Fruit fly (Drosophila melanogaster) whole organism, prepupa: ENCODE data around the gene CG42821.

Experiments used
- CG11762 ChIP-seq: fragments of 200-800 bp; sonication (Bioruptor generic); optimal IDR thresholded peaks from 3 replicates; lab custom pipeline; 2016; ENCODE audit warnings: missing biosample characterization, missing genetic modification characterization; ENCODE audit not compliant: insufficient read depth
- CG34406 ChIP-seq: fragments of 200-800 bp; sonication (Bioruptor generic); optimal IDR thresholded peaks from 3 replicates; lab custom pipeline; 2016; ENCODE audit warnings: missing biosample characterization, missing genetic modification characterization
- CG8632 ChIP-seq: fragments of 200-800 bp; sonication (Bioruptor generic); optimal IDR thresholded peaks from 3 replicates; lab custom pipeline; 2016; ENCODE audit warnings: missing biosample characterization, missing genetic modification characterization
- CG9139 ChIP-seq: fragments of 200-800 bp; sonication (Bioruptor generic); optimal IDR thresholded peaks from 3 replicates; lab custom pipeline; 2017; ENCODE audit warnings: missing biosample characterization, mild to moderate bottlenecking, missing genetic modification characterization
- Eip78C ChIP-seq: fragments of 200-800 bp; sonication (Bioruptor generic); peaks from one replicate; lab custom pipeline; 2016; ENCODE audit warnings: missing biosample characterization, missing genetic modification characterization
- Gug ChIP-seq: fragments of 200-800 bp; sonication (Bioruptor generic); IDR thresholded peaks from 2 replicates; pipeline ENCODE4 v1.3.6; 2022; ENCODE audit warnings: missing biosample characterization, missing genetic modification characterization
- Hr4 ChIP-seq: fragments of 200-800 bp; sonication (Bioruptor generic); optimal IDR thresholded peaks from 3 replicates; lab custom pipeline; 2016; ENCODE audit warnings: missing biosample characterization, missing genetic modification characterization
- Met ChIP-seq: fragments of 200-800 bp; sonication (Bioruptor generic); optimal IDR thresholded peaks from 3 replicates; lab custom pipeline; 2016; ENCODE audit warnings: missing biosample characterization, missing genetic modification characterization
- OdsH ChIP-seq: fragments of 200-800 bp; sonication (Bioruptor generic); optimal IDR thresholded peaks from 3 replicates; lab custom pipeline; 2016; ENCODE audit warnings: missing biosample characterization, missing genetic modification characterization
- dsx ChIP-seq: fragments of 200-800 bp; optimal IDR thresholded peaks from 3 replicates; lab custom pipeline; 2019; ENCODE audit warnings: missing biosample characterization, mild to moderate bottlenecking, missing genetic modification characterization, moderate library complexity; ENCODE audit not compliant: poor library complexity, severe bottlenecking
- net ChIP-seq: fragments of 200-800 bp; sonication (Bioruptor generic); optimal IDR thresholded peaks from 3 replicates; lab custom pipeline; 2016; ENCODE audit warnings: missing biosample characterization, missing genetic modification characterization
- salr ChIP-seq, 2 experiments: fragments of 200-800 bp; sonication (Bioruptor generic); optimal IDR thresholded peaks; 3 replicates each; lab custom pipeline; 2016 to 2018; ENCODE audit warnings: missing biosample characterization in 2 of 2, missing genetic modification characterization in 2 of 2, mild to moderate bottlenecking in 1 of 2
- ss ChIP-seq, 2 experiments: fragments of 200-800 bp; sonication (Bioruptor generic); optimal IDR thresholded peaks; 2 replicates in 1 of 2; 3 replicates in 1 of 2; lab custom pipeline; 2017 to 2018; ENCODE audit warnings: mild to moderate bottlenecking in 2 of 2, missing biosample characterization in 2 of 2, missing genetic modification characterization in 2 of 2, moderate library complexity in 1 of 2
- svp ChIP-seq: fragments of 200-800 bp; sonication (Bioruptor generic); peaks from one replicate; lab custom pipeline; 2016; ENCODE audit warnings: missing biosample characterization, missing genetic modification characterization

DNA sequence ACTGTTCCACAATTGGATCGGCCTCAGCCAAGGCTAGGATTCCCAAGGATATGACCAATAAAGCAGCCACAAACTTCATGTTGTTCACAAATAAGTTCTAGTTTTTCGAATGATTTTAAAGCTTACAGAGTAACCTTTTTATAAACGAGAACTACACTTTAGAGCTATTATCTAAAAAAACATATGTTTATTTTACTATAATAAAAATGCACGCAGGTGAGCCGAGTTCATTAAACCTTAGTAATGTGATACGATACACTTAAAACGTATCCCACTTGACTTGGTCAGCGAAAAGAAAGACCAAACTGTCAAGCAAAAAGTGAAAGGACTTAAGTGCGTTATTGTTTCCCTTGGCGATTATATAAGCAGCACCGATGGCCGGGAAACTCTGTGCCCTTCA, 21.5 kb downstream of the CG42821 start, which contains the start of gene CG44090:
- TF ChIP-seq CG34406 (GFP tag; lab: Kevin White, UChicago) (no peak), dsx (GFP tag; lab: Kevin White, UChicago) (no peak), CG8632 (GFP tag; lab: Kevin White, UChicago) (no peak), Hr4 (GFP tag; lab: Kevin White, UChicago) (no peak), Gug (no peak), Eip78C (GFP tag; lab: Kevin White, UChicago) (no peak), salr (GFP tag; optimal IDR thresholded peaks at IDR 0.05; lab: Kevin White, UChicago) (no peak), CG9139 (GFP tag; lab: Kevin White, UChicago) (no peak), CG11762 (GFP tag; lab: Kevin White, UChicago) (no peak), Met (GFP tag; lab: Kevin White, UChicago) (no peak), OdsH (GFP tag; lab: Kevin White, UChicago) (no peak), svp (GFP tag; lab: Kevin White, UChicago) (no peak), net (no peak), ss (GFP tag; optimal IDR thresholded peaks at IDR 0.05; lab: Kevin White, UChicago) (no peak)
